Fruit fly (Drosophila melanogaster) whole organism, wandering third instar larva: ENCODE results near the gene nero.
A peak's percentile ranks its signal among the peaks of the same experiment; 100 is the strongest.

Source experiments
- Abd-B ChIP-seq: fragments of >200 bp; optimal IDR thresholded peaks from 2 replicates; lab custom pipeline; 2017; ENCODE audit warnings: missing biosample characterization, missing genetic modification characterization
- CG32264 ChIP-seq: fragments of 200-800 bp; sonication (Bioruptor generic); optimal IDR thresholded peaks from 2 replicates; lab custom pipeline; 2016; ENCODE audit warnings: missing biosample characterization, missing genetic modification characterization
- CG9705 ChIP-seq: fragments of 200-800 bp; sonication (Bioruptor generic); optimal IDR thresholded peaks from 2 replicates; lab custom pipeline; 2018; ENCODE audit warnings: missing biosample characterization, mild to moderate bottlenecking, missing genetic modification characterization
- CrebA ChIP-seq: fragments of 200-800 bp; sonication (Bioruptor generic); optimal IDR thresholded peaks from 2 replicates; lab custom pipeline; 2016; ENCODE audit warnings: missing biosample characterization, mild to moderate bottlenecking, missing genetic modification characterization, borderline replicate concordance
- Dfd ChIP-seq: fragments of >200 bp; optimal IDR thresholded peaks from 2 replicates; lab custom pipeline; 2017; ENCODE audit warnings: missing biosample characterization, missing genetic modification characterization
- Dif ChIP-seq: fragments of 200-275, 200-300 bp; sonication (Bioruptor generic); optimal IDR thresholded peaks from 2 replicates; lab custom pipeline; 2018; ENCODE audit warnings: missing biosample characterization, missing genetic modification characterization; ENCODE audit not compliant: partially characterized antibody
- GATAd ChIP-seq: sonication (Bioruptor generic); optimal IDR thresholded peaks from 2 replicates; lab custom pipeline; 2016; ENCODE audit warnings: missing biosample characterization, missing genetic modification characterization
- HLH106 ChIP-seq: fragments of 200-800 bp; optimal IDR thresholded peaks from 3 replicates; lab custom pipeline; 2019; ENCODE audit warnings: missing biosample characterization, mild to moderate bottlenecking, missing genetic modification characterization, moderate library complexity
- Hnf4 ChIP-seq: fragments of 200-800 bp; sonication (Bioruptor generic); optimal IDR thresholded peaks from 2 replicates; lab custom pipeline; 2016; ENCODE audit warnings: missing biosample characterization, mild to moderate bottlenecking, missing genetic modification characterization
- Hr78 ChIP-seq: fragments of >200 bp; optimal IDR thresholded peaks from 2 replicates; lab custom pipeline; 2017; ENCODE audit warnings: missing biosample characterization, missing genetic modification characterization
- Hr83 ChIP-seq: fragments of 200-300 bp; sonication (Bioruptor generic); optimal IDR thresholded peaks from 2 replicates; lab custom pipeline; 2016; ENCODE audit warnings: missing biosample characterization, mild to moderate bottlenecking, missing genetic modification characterization, moderate library complexity; ENCODE audit not compliant: poor library complexity, severe bottlenecking
- Jra ChIP-seq: sonication (Bioruptor generic); optimal IDR thresholded peaks from 2 replicates; lab custom pipeline; 2016; ENCODE audit warnings: missing biosample characterization, missing genetic modification characterization
- Mio ChIP-seq: sonication (Bioruptor generic); optimal IDR thresholded peaks from 2 replicates; lab custom pipeline; 2016; ENCODE audit warnings: missing biosample characterization, missing genetic modification characterization
- Myc ChIP-seq: fragments of >200 bp; optimal IDR thresholded peaks from 2 replicates; lab custom pipeline; 2017
- N ChIP-seq: fragments of >200 bp; optimal IDR thresholded peaks from 2 replicates; lab custom pipeline; 2018; ENCODE audit warnings: missing biosample characterization, missing external identifiers, missing genetic modification characterization
- OdsH ChIP-seq: fragments of 200-800 bp; sonication (Bioruptor generic); optimal IDR thresholded peaks from 2 replicates; lab custom pipeline; 2016; ENCODE audit warnings: missing biosample characterization, mild to moderate bottlenecking, missing genetic modification characterization
- Rel ChIP-seq, 2 experiments: fragments of 200-800 bp; sonication (Bioruptor generic) in 1 of 2; optimal IDR thresholded peaks; 2 replicates in 1 of 2; 3 replicates in 1 of 2; lab custom pipeline; 2016 to 2019; ENCODE audit warnings: mild to moderate bottlenecking in 2 of 2, missing biosample characterization in 2 of 2, missing genetic modification characterization in 2 of 2, moderate library complexity in 1 of 2
- Sp1 ChIP-seq: fragments of 200-800 bp; sonication (Bioruptor generic); optimal IDR thresholded peaks from 3 replicates; lab custom pipeline; 2019; ENCODE audit warnings: missing biosample characterization, mild to moderate bottlenecking, missing genetic modification characterization, moderate library complexity
- Vsx2 ChIP-seq: fragments of 200-300, 225-300 bp; sonication (Bioruptor generic); optimal IDR thresholded peaks from 2 replicates; lab custom pipeline; 2018; ENCODE audit warnings: missing biosample characterization, missing genetic modification characterization; ENCODE audit not compliant: partially characterized antibody
- br ChIP-seq: fragments of 200-800 bp; sonication (Bioruptor generic); optimal IDR thresholded peaks from 2 replicates; lab custom pipeline; 2016; ENCODE audit warnings: missing biosample characterization, missing genetic modification characterization
- brk ChIP-seq: fragments of 200-800 bp; sonication (Bioruptor generic); optimal IDR thresholded peaks from 2 replicates; lab custom pipeline; 2016; ENCODE audit warnings: missing biosample characterization, mild to moderate bottlenecking, missing genetic modification characterization
- dl ChIP-seq, 2 experiments: fragments of 175-275, 200-275 bp in 1 of 2; fragments of 200-275 bp in 1 of 2; sonication (Bioruptor generic); optimal IDR thresholded peaks; lab custom pipeline; 2018; ENCODE audit warnings: mild to moderate bottlenecking in 2 of 2, missing biosample characterization in 2 of 2, missing genetic modification characterization in 2 of 2, moderate library complexity in 2 of 2; ENCODE audit not compliant: partially characterized antibody in 2 of 2, insufficient read depth in 1 of 2
- dmrt93B ChIP-seq: fragments of 200-800 bp; sonication (Bioruptor generic); optimal IDR thresholded peaks from 2 replicates; lab custom pipeline; 2018; ENCODE audit warnings: missing biosample characterization, mild to moderate bottlenecking, missing genetic modification characterization
- dsf ChIP-seq: sonication (Bioruptor generic); optimal IDR thresholded peaks from 2 replicates; lab custom pipeline; 2016; ENCODE audit warnings: missing biosample characterization, missing genetic modification characterization, borderline replicate concordance
- ey ChIP-seq: fragments of 200-800 bp; sonication (Bioruptor generic); optimal IDR thresholded peaks from 2 replicates; lab custom pipeline; 2016; ENCODE audit warnings: missing biosample characterization, missing genetic modification characterization
- foxo ChIP-seq, 2 experiments: fragments of 200-800 bp; sonication (Bioruptor generic); optimal IDR thresholded peaks; 2 replicates in 1 of 2; 3 replicates in 1 of 2; lab custom pipeline; 2016 to 2017; ENCODE audit warnings: missing biosample characterization in 2 of 2, missing genetic modification characterization in 2 of 2
- fru ChIP-seq: fragments of 200-800 bp; sonication (Bioruptor generic); optimal IDR thresholded peaks from 3 replicates; lab custom pipeline; 2016; ENCODE audit warnings: missing biosample characterization, mild to moderate bottlenecking, missing genetic modification characterization
- h ChIP-seq: fragments of 200-800 bp; sonication (Bioruptor generic); optimal IDR thresholded peaks from 3 replicates; lab custom pipeline; 2016; ENCODE audit warnings: missing biosample characterization, mild to moderate bottlenecking, missing genetic modification characterization
- jim ChIP-seq: fragments of 175-275, 200-325 bp; sonication (Bioruptor generic); optimal IDR thresholded peaks from 2 replicates; lab custom pipeline; 2016; ENCODE audit warnings: missing biosample characterization, mild to moderate bottlenecking, missing genetic modification characterization
- lola ChIP-seq: fragments of >200 bp; optimal IDR thresholded peaks from 2 replicates; lab custom pipeline; 2017; ENCODE audit warnings: missing biosample characterization, missing genetic modification characterization
- pan ChIP-seq: fragments of >200 bp; optimal IDR thresholded peaks from 2 replicates; lab custom pipeline; 2017
- psq ChIP-seq: fragments of 200-800 bp; sonication (Bioruptor generic); optimal IDR thresholded peaks from 3 replicates; lab custom pipeline; 2017; ENCODE audit warnings: missing biosample characterization, mild to moderate bottlenecking, missing genetic modification characterization, moderate library complexity
- rgr ChIP-seq: fragments of 200-800 bp; sonication (Bioruptor generic); optimal IDR thresholded peaks from 3 replicates; lab custom pipeline; 2016; ENCODE audit warnings: missing biosample characterization, mild to moderate bottlenecking, missing genetic modification characterization
- sage ChIP-seq: fragments of 200-800 bp; sonication (Bioruptor generic); optimal IDR thresholded peaks from 2 replicates; lab custom pipeline; 2016; ENCODE audit warnings: missing biosample characterization, mild to moderate bottlenecking, missing genetic modification characterization
- sv ChIP-seq: fragments of 200-800 bp; sonication (Bioruptor generic); optimal IDR thresholded peaks from 3 replicates; lab custom pipeline; 2016; ENCODE audit warnings: missing biosample characterization, missing genetic modification characterization
- tai ChIP-seq: sonication (Bioruptor generic); optimal IDR thresholded peaks from 2 replicates; lab custom pipeline; 2016; ENCODE audit warnings: missing biosample characterization, missing genetic modification characterization
- usp ChIP-seq: fragments of >200 bp; optimal IDR thresholded peaks from 2 replicates; lab custom pipeline; 2017; ENCODE audit warnings: missing biosample characterization, missing genetic modification characterization
- woc ChIP-seq: sonication (Bioruptor generic); optimal IDR thresholded peaks from 2 replicates; lab custom pipeline; 2016; ENCODE audit warnings: missing biosample characterization, mild to moderate bottlenecking, missing genetic modification characterization

Gene nero

dm6 chr3R:31725486-31726227 is 21.7 kb downstream of the nero start:
- TF ChIP-seq br (GFP tag; lab: Kevin White, UChicago) (no peak), OdsH (GFP tag; lab: Kevin White, UChicago) (no peak), CrebA (GFP tag; lab: Kevin White, UChicago) (no peak), ey (GFP tag; lab: Kevin White, UChicago) (no peak), pan (lab: Kevin White, UChicago) (no peak), Hr78 (GFP tag; lab: Kevin White, UChicago) (no peak), jim (GFP tag; lab: Kevin White, UChicago) (no peak), psq (GFP tag; lab: Kevin White, UChicago) (no peak), fru (GFP tag; lab: Kevin White, UChicago) (peak; percentile 11), dl (GFP tag; optimal IDR thresholded peaks at IDR 0.05; lab: Kevin White, UChicago; ENCODE audit: insufficient read depth in 1 of 2, partially characterized antibody in 2 of 2) (peak; percentile 24 to 32), dmrt93B (GFP tag; lab: Kevin White, UChicago) (no peak), Mio (no peak), rgr (GFP tag; lab: Kevin White, UChicago) (peak; percentile 22), Abd-B (no peak), Jra (no peak), foxo (GFP tag; optimal IDR thresholded peaks at IDR 0.05; lab: Kevin White, UChicago) (no peak), sage (GFP tag; lab: Kevin White, UChicago) (no peak), Dif (GFP tag; lab: Kevin White, UChicago) (peak; percentile 85), N (GFP tag; lab: Kevin White, UChicago) (no peak), CG32264 (GFP tag; lab: Kevin White, UChicago) (no peak), Rel (GFP tag; optimal IDR thresholded peaks at IDR 0.05; lab: Kevin White, UChicago) (no peak), Rel (tag; optimal IDR thresholded peaks at IDR 0.05; lab: Kevin White, UChicago) (peak; percentile 38), brk (GFP tag; lab: Kevin White, UChicago) (no peak), usp (GFP tag; lab: Kevin White, UChicago) (no peak), h (GFP tag; lab: Kevin White, UChicago) (peak; percentile 36), CG9705 (GFP tag; lab: Kevin White, UChicago) (no peak), Sp1 (GFP tag; lab: Kevin White, UChicago) (peak; percentile 47), dsf (GFP tag; lab: Kevin White, UChicago) (no peak), Vsx2 (GFP tag; lab: Kevin White, UChicago) (no peak), Dfd (GFP tag; lab: Kevin White, UChicago) (no peak), Myc (lab: Kevin White, UChicago) (no peak), HLH106 (tag; lab: Kevin White, UChicago) (peak; percentile 3), woc (GFP tag; lab: Kevin White, UChicago) (no peak), sv (GFP tag; lab: Kevin White, UChicago) (no peak), tai (GFP tag; lab: Kevin White, UChicago) (no peak), lola (GFP tag; lab: Kevin White, UChicago) (no peak), Hnf4 (peak; percentile 67), Hr83 (GFP tag; lab: Kevin White, UChicago) (peak; percentile 52), GATAd (GFP tag; lab: Kevin White, UChicago) (peak; percentile 25)
